Fruit fly (Drosophila melanogaster): ENCODE measurements around the gene Orco.

DNA sequence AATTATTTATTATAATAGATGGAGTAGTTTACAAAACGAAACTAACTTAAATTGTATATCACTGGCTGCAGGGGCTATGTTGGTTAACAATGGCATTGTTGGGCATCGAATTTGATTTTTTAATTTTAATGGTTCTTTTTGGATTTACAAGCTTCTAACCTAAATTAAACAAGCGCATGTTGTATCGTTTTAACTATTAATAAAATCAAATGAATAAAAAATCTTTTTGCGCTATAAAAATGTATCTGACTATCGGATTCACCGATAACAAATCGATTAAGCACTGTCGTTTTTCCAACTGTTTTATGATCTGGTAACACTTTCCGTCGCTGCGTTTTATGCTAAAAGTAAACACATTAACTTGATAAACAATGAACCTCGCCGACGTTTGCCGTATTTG is 37.5 kb downstream of the Orco start, which contains the start of the genes hd and CG14667:
- TF ChIP-seq Dll (optimal IDR thresholded peaks at IDR 0.05) (no peak), usp (GFP tag; optimal IDR thresholded peaks at IDR 0.05) (no peak), psq (optimal IDR thresholded peaks at IDR 0.05) (no peak), EcR (GFP tag; optimal IDR thresholded peaks at IDR 0.05) (no peak)

All from whole organism.